Fruit fly (Drosophila melanogaster) whole organism, prepupa: ENCODE measurements around the gene Orc5.

ENCODE experiments used
- Blimp-1 ChIP-seq: fragments of 200-800 bp; sonication (Bioruptor generic); optimal IDR thresholded peaks from 3 replicates; lab custom pipeline; 2017; ENCODE audit warnings: missing biosample characterization, missing genetic modification characterization, mild to moderate bottlenecking, moderate library complexity, missing genetic modification reagents
- CG10631 ChIP-seq: fragments of 200-800 bp; sonication (Bioruptor generic); optimal IDR thresholded peaks from 2 replicates; lab custom pipeline; 2016; ENCODE audit warnings: missing biosample characterization, missing genetic modification characterization
- CG10669 ChIP-seq: fragments of 200-800 bp; sonication (Bioruptor generic); optimal IDR thresholded peaks from 3 replicates; lab custom pipeline; 2018; ENCODE audit warnings: missing biosample characterization, mild to moderate bottlenecking, missing genetic modification characterization, moderate library complexity
- CG11294 ChIP-seq: fragments of 200-800 bp; sonication (Bioruptor generic); IDR thresholded peaks from 2 replicates; pipeline ENCODE4 v1.3.6; 2022; ENCODE audit warnings: missing biosample characterization, missing genetic modification characterization
- CG11762 ChIP-seq: fragments of 200-800 bp; sonication (Bioruptor generic); optimal IDR thresholded peaks from 3 replicates; lab custom pipeline; 2016; ENCODE audit warnings: missing biosample characterization, missing genetic modification characterization; ENCODE audit not compliant: insufficient read depth
- CG11902 ChIP-seq: fragments of 200-800 bp; sonication (Bioruptor generic); optimal IDR thresholded peaks from 3 replicates; lab custom pipeline; 2016; ENCODE audit warnings: missing biosample characterization, missing genetic modification characterization
- CG15336 ChIP-seq: fragments of 200-800 bp; sonication (Bioruptor generic); IDR thresholded peaks from 2 replicates; pipeline ENCODE4 v1.3.6; 2022; ENCODE audit warnings: missing biosample characterization, missing genetic modification characterization
- CG16779 ChIP-seq: fragments of 200-800 bp; sonication (Bioruptor generic); optimal IDR thresholded peaks from 3 replicates; lab custom pipeline; 2017; ENCODE audit warnings: missing biosample characterization, mild to moderate bottlenecking, missing genetic modification characterization
- CG32006 ChIP-seq: fragments of 200-800 bp; sonication (Bioruptor generic); optimal IDR thresholded peaks from 3 replicates; lab custom pipeline; 2017; ENCODE audit warnings: missing biosample characterization, mild to moderate bottlenecking, missing genetic modification characterization
- CG34406 ChIP-seq: fragments of 200-800 bp; sonication (Bioruptor generic); optimal IDR thresholded peaks from 3 replicates; lab custom pipeline; 2016; ENCODE audit warnings: missing biosample characterization, missing genetic modification characterization
- CG6163 ChIP-seq: fragments of 200-800 bp; sonication (Bioruptor generic); IDR thresholded peaks from 3 replicates; pipeline ENCODE4 v1.3.6; 2022; ENCODE audit warnings: missing biosample characterization, missing genetic modification characterization
- CG6276 ChIP-seq: fragments of 200-800 bp; sonication (Bioruptor generic); optimal IDR thresholded peaks from 2 replicates; lab custom pipeline; 2017; ENCODE audit warnings: missing biosample characterization, mild to moderate bottlenecking, missing genetic modification characterization
- CG6792 ChIP-seq: fragments of 200-800 bp; sonication (Bioruptor generic); optimal IDR thresholded peaks from 3 replicates; lab custom pipeline; 2016; ENCODE audit warnings: missing biosample characterization, missing genetic modification characterization
- CG6808 ChIP-seq: fragments of 200-800 bp; sonication (Bioruptor generic); optimal IDR thresholded peaks from 3 replicates; lab custom pipeline; 2017; ENCODE audit warnings: missing biosample characterization, missing genetic modification characterization, mild to moderate bottlenecking, moderate library complexity, missing genetic modification reagents
- CG6854 ChIP-seq: fragments of 200-800 bp; sonication (Bioruptor generic); optimal IDR thresholded peaks from 2 replicates; lab custom pipeline; 2017; ENCODE audit warnings: missing biosample characterization, mild to moderate bottlenecking, missing genetic modification characterization
- CG7368 ChIP-seq: fragments of 200-800 bp; sonication (Bioruptor generic); optimal IDR thresholded peaks from 3 replicates; lab custom pipeline; 2016; ENCODE audit warnings: missing biosample characterization, missing genetic modification characterization
- CG8319 ChIP-seq: fragments of 200-800 bp; sonication (Bioruptor generic); optimal IDR thresholded peaks from 3 replicates; lab custom pipeline; 2016; ENCODE audit warnings: missing biosample characterization, missing genetic modification characterization
- CG9139 ChIP-seq: fragments of 200-800 bp; sonication (Bioruptor generic); optimal IDR thresholded peaks from 3 replicates; lab custom pipeline; 2017; ENCODE audit warnings: missing biosample characterization, mild to moderate bottlenecking, missing genetic modification characterization
- Eip75B ChIP-seq: fragments of 200-800 bp; sonication (Bioruptor generic); optimal IDR thresholded peaks from 3 replicates; lab custom pipeline; 2016; ENCODE audit warnings: missing biosample characterization, missing genetic modification characterization
- Eip78C ChIP-seq: fragments of 200-800 bp; sonication (Bioruptor generic); peaks from one replicate; lab custom pipeline; 2016; ENCODE audit warnings: missing biosample characterization, missing genetic modification characterization
- Ets21C ChIP-seq: fragments of 200-800 bp; sonication (Bioruptor generic); optimal IDR thresholded peaks from 3 replicates; lab custom pipeline; 2016; ENCODE audit warnings: missing biosample characterization, missing genetic modification characterization
- Gug ChIP-seq: fragments of 200-800 bp; sonication (Bioruptor generic); IDR thresholded peaks from 2 replicates; pipeline ENCODE4 v1.3.6; 2022; ENCODE audit warnings: missing biosample characterization, missing genetic modification characterization
- Hr38 ChIP-seq: sonication (Bioruptor generic); optimal IDR thresholded peaks from 2 replicates; lab custom pipeline; 2016; ENCODE audit warnings: missing biosample characterization, missing genetic modification characterization
- Hr39 ChIP-seq: fragments of 200-800 bp; sonication (Bioruptor generic); optimal IDR thresholded peaks from 2 replicates; lab custom pipeline; 2016; ENCODE audit warnings: missing biosample characterization, missing genetic modification characterization
- Hr4 ChIP-seq: fragments of 200-800 bp; sonication (Bioruptor generic); optimal IDR thresholded peaks from 3 replicates; lab custom pipeline; 2016; ENCODE audit warnings: missing biosample characterization, missing genetic modification characterization
- Lpt ChIP-seq: fragments of 200-800 bp; sonication (Bioruptor generic); optimal IDR thresholded peaks from 3 replicates; lab custom pipeline; 2016; ENCODE audit warnings: missing biosample characterization, missing genetic modification characterization
- Met ChIP-seq: fragments of 200-800 bp; sonication (Bioruptor generic); optimal IDR thresholded peaks from 3 replicates; lab custom pipeline; 2016; ENCODE audit warnings: missing biosample characterization, missing genetic modification characterization
- OdsH ChIP-seq: fragments of 200-800 bp; sonication (Bioruptor generic); optimal IDR thresholded peaks from 3 replicates; lab custom pipeline; 2016; ENCODE audit warnings: missing biosample characterization, missing genetic modification characterization
- Smox ChIP-seq: fragments of 200-800 bp; sonication (Bioruptor generic); optimal IDR thresholded peaks from 3 replicates; lab custom pipeline; 2016; ENCODE audit warnings: missing biosample characterization, missing genetic modification characterization
- Sox102F ChIP-seq: fragments of 200-800 bp; sonication (Bioruptor generic); optimal IDR thresholded peaks from 2 replicates; lab custom pipeline; 2016; ENCODE audit warnings: missing biosample characterization, mild to moderate bottlenecking, missing genetic modification characterization
- Sox15 ChIP-seq: fragments of 200-800 bp; sonication (Bioruptor generic); optimal IDR thresholded peaks from 3 replicates; lab custom pipeline; 2016; ENCODE audit warnings: missing biosample characterization, missing genetic modification characterization
- achi ChIP-seq: fragments of 200-800 bp; sonication (Bioruptor generic); optimal IDR thresholded peaks from 3 replicates; lab custom pipeline; 2016; ENCODE audit warnings: missing biosample characterization, missing genetic modification characterization
- acj6 ChIP-seq: fragments of 200-800 bp; sonication (Bioruptor generic); optimal IDR thresholded peaks from 3 replicates; lab custom pipeline; 2016; ENCODE audit warnings: missing biosample characterization, missing genetic modification characterization
- cyc ChIP-seq: fragments of 200-800 bp; sonication (Bioruptor generic); optimal IDR thresholded peaks from 3 replicates; lab custom pipeline; 2016; ENCODE audit warnings: missing biosample characterization, missing genetic modification characterization
- dac ChIP-seq: fragments of 200-800 bp; sonication (Bioruptor generic); optimal IDR thresholded peaks from 2 replicates; lab custom pipeline; 2017; ENCODE audit warnings: missing biosample characterization, mild to moderate bottlenecking, missing genetic modification characterization
- dsx ChIP-seq: fragments of 200-800 bp; optimal IDR thresholded peaks from 3 replicates; lab custom pipeline; 2019; ENCODE audit warnings: missing biosample characterization, mild to moderate bottlenecking, missing genetic modification characterization, moderate library complexity; ENCODE audit not compliant: poor library complexity, severe bottlenecking
- eg ChIP-seq: fragments of 200-800 bp; sonication (Bioruptor generic); IDR thresholded peaks from 3 replicates; pipeline ENCODE4 v1.3.6; 2022; ENCODE audit warnings: missing biosample characterization, missing genetic modification characterization
- fd85E ChIP-seq: fragments of 200-800 bp; sonication (Bioruptor generic); optimal IDR thresholded peaks from 3 replicates; lab custom pipeline; 2016; ENCODE audit warnings: missing biosample characterization, missing genetic modification characterization
- lz ChIP-seq: fragments of 200-800 bp; sonication (Bioruptor generic); optimal IDR thresholded peaks from 3 replicates; lab custom pipeline; 2016; ENCODE audit warnings: missing biosample characterization, missing genetic modification characterization
- pdm3 ChIP-seq: fragments of 200-800 bp; sonication (Bioruptor generic); optimal IDR thresholded peaks from 3 replicates; lab custom pipeline; 2016; ENCODE audit warnings: missing biosample characterization, missing genetic modification characterization
- salr ChIP-seq, 2 experiments: fragments of 200-800 bp; sonication (Bioruptor generic); optimal IDR thresholded peaks; 3 replicates each; lab custom pipeline; 2016 to 2018; ENCODE audit warnings: missing biosample characterization in 2 of 2, missing genetic modification characterization in 2 of 2, mild to moderate bottlenecking in 1 of 2
- spab ChIP-seq: fragments of 200-800 bp; sonication (Bioruptor generic); optimal IDR thresholded peaks from 2 replicates; lab custom pipeline; 2017; ENCODE audit warnings: missing biosample characterization, mild to moderate bottlenecking, missing genetic modification characterization, missing genetic modification reagents
- ss ChIP-seq, 2 experiments: fragments of 200-800 bp; sonication (Bioruptor generic); optimal IDR thresholded peaks; 2 replicates in 1 of 2; 3 replicates in 1 of 2; lab custom pipeline; 2017 to 2018; ENCODE audit warnings: mild to moderate bottlenecking in 2 of 2, missing biosample characterization in 2 of 2, missing genetic modification characterization in 2 of 2, moderate library complexity in 1 of 2
- svp ChIP-seq: fragments of 200-800 bp; sonication (Bioruptor generic); peaks from one replicate; lab custom pipeline; 2016; ENCODE audit warnings: missing biosample characterization, missing genetic modification characterization
- vri ChIP-seq: fragments of 200-800 bp; sonication (Bioruptor generic); optimal IDR thresholded peaks from 3 replicates; lab custom pipeline; 2016; ENCODE audit warnings: missing biosample characterization, mild to moderate bottlenecking, missing genetic modification characterization

The Orc5 gene

DNA sequence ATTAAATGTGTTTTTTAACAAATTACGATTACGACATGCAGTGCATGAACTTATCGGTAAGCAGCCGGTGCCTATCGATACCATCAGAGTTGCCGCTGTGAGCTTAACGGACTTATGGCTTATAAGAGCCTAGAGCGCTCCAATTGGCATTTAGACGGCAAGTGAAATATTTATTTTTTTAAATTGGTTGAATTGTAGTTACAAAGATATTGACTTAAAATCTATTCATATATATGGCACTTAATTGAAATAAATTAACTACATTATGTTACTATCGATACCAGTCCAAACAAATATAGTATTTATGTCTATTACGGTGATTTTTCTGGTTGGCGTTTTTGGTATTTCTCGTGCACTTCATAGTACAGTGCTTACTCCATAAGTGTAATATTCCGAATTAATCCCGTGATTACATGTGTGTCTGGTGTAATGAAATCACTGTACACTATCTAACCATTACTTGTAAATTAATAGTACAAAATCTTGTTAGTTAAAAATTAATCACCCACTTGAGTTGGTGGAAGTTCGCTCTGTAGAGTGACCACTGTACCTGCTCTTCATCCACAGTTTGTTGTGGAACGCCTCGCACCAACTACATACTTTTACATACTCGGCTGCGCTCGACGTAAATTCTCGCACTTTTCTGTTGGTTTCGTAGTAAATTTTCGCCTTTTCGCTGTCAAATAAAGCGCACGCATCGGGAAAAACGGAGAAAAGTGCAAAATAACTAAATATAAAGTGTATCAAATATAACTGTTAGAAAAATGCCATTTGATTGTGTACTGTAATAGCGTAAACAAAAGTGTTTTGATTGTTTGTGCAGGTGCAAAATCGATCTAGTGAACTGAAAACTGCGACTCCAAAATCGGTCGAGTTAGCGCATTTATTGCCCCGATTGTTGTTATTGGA lies 5.6 kb downstream of the Orc5 start, which contains the start of the genes mRpS23 and CenG1A (continued):
- peak; percentile 100 for TF ChIP-seq pdm3 (GFP tag; lab: Kevin White, UChicago)
- peak; percentile 99 for TF ChIP-seq CG16779 (tag; lab: Kevin White, UChicago)
- peak; percentile 99 for TF ChIP-seq CG6808
- peak; percentile 100 for TF ChIP-seq CG6276 (GFP tag; lab: Kevin White, UChicago)
- peak; percentile 100 for TF ChIP-seq Ets21C (GFP tag; lab: Kevin White, UChicago)
- TF ChIP-seq Sox15 = peak; percentile 100
- peak; percentile 99 for TF ChIP-seq CG11902 (GFP tag; lab: Kevin White, UChicago)
- peak; percentile 100 for TF ChIP-seq spab (GFP tag; lab: Kevin White, UChicago)
- TF ChIP-seq CG10631 (GFP tag; lab: Kevin White, UChicago) = peak; percentile 100
- peak; percentile 99 for TF ChIP-seq achi (GFP tag; lab: Kevin White, UChicago)
- peak; percentile 100 for TF ChIP-seq svp (GFP tag; lab: Kevin White, UChicago)
- peak; percentile 100 for TF ChIP-seq salr (GFP tag; optimal IDR thresholded peaks at IDR 0.05; lab: Kevin White, UChicago)
- TF ChIP-seq Met (GFP tag; lab: Kevin White, UChicago) = peak; percentile 100
- peak; percentile 100 for TF ChIP-seq Hr39 (GFP tag; lab: Kevin White, UChicago)
- TF ChIP-seq CG9139 = peak; percentile 99
- TF ChIP-seq Hr38 (GFP tag; lab: Kevin White, UChicago) = peak; percentile 100
- peak; percentile 99 for TF ChIP-seq fd85E (GFP tag; lab: Kevin White, UChicago)
- TF ChIP-seq CG6854 (GFP tag; lab: Kevin White, UChicago) = peak; percentile 100
- peak; percentile 100 for TF ChIP-seq Smox (GFP tag; lab: Kevin White, UChicago)
- peak; percentile 100 for TF ChIP-seq Gug (GFP tag; lab: Robert Waterston, UW)
- peak; percentile 100 for TF ChIP-seq CG6792
- peak; percentile 100 for TF ChIP-seq lz (GFP tag; lab: Kevin White, UChicago)
- peak; percentile 100 for TF ChIP-seq CG10669 (GFP tag; lab: Kevin White, UChicago)
- TF ChIP-seq CG32006 (GFP tag; lab: Kevin White, UChicago) = peak; percentile 100
- TF ChIP-seq cyc (GFP tag; lab: Kevin White, UChicago) = peak; percentile 100
- peak; percentile 100 for TF ChIP-seq Eip75B (GFP tag; lab: Kevin White, UChicago)
- TF ChIP-seq CG11294 (GFP tag; lab: Robert Waterston, UW) = peak; percentile 100
- TF ChIP-seq, all 60 proteins: peak for 60

DNA sequence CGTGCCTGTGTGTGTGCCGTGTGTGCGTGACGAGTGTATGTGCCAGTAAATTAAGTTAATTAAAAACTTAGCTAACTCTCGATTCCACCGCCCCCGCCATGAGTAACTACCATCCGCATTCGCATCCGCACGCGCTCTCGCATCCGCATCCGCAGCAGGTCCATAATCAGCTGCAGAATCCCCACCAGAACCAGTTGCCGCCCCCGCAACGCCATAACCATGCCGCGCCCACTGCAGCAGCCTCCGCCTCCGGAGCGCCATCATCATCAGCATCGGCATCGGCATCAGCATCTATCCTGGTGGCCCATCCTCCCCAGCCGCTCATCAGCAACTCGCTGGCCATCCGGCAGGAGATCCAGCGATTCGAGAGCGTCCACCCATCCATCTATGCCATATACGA lies 6.3 kb downstream of the Orc5 start:
- TF ChIP-seq eg (GFP tag; lab: Robert Waterston, UW) (0 out of 3 replicates have a peak, but pooled peaks have one; percentile 19), acj6 (GFP tag; lab: Kevin White, UChicago) (no peak)
- TF ChIP-seq, all 60 proteins: peak for 1

DNA sequence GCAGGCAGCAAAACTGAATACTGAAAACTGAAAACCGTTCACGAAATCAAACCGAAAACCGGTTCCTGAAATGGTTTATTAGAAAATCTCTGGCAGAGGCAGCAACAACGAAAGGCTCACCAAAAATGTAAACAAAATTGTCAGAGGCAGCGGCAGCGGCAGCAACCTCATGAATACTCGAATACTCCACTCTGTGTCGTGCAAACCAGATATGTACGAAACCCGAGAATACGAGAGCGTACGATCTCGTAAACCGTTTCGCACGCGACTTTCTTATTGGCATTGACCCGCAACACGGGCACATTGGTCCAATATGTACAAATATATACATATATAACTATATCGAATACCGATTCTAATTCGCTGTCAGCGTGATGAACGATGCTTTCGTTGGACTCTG lies 7.9 kb downstream of the Orc5 start:
- TF ChIP-seq Hr39 (GFP tag; lab: Kevin White, UChicago) (no peak), CG8319 (GFP tag; lab: Kevin White, UChicago) (no peak), CG6276 (GFP tag; lab: Kevin White, UChicago) (no peak), Met (GFP tag; lab: Kevin White, UChicago) (no peak), Sox102F (no peak), Smox (GFP tag; lab: Kevin White, UChicago) (no peak), ss (GFP tag; optimal IDR thresholded peaks at IDR 0.05; lab: Kevin White, UChicago) (peak in 1 of 2 experiments; percentile 60), salr (GFP tag; optimal IDR thresholded peaks at IDR 0.05; lab: Kevin White, UChicago) (no peak), CG15336 (GFP tag; lab: Robert Waterston, UW) (no peak), CG6808 (no peak), dsx (GFP tag; lab: Kevin White, UChicago) (no peak), Lpt (GFP tag; lab: Kevin White, UChicago) (peak; percentile 20), OdsH (no peak), cyc (GFP tag; lab: Kevin White, UChicago) (no peak), CG7368 (GFP tag; lab: Kevin White, UChicago) (no peak), CG6854 (GFP tag; lab: Kevin White, UChicago) (no peak), Eip78C (GFP tag; lab: Kevin White, UChicago) (peak; percentile 79), CG10631 (GFP tag; lab: Kevin White, UChicago) (no peak), CG11762 (GFP tag; lab: Kevin White, UChicago) (no peak), CG34406 (GFP tag; lab: Kevin White, UChicago) (no peak), CG6163 (GFP tag; lab: Robert Waterston, UW) (0 out of 3 replicates have a peak, but pooled peaks have one; percentile 35), dac (GFP tag; lab: Kevin White, UChicago) (no peak), Hr4 (no peak), spab (GFP tag; lab: Kevin White, UChicago) (no peak), Blimp-1 (peak; percentile 29), vri (GFP tag; lab: Kevin White, UChicago) (peak; percentile 16)
